Worm (Caenorhabditis elegans): ENCODE data around the gene fbxa-105.

- TF ChIP-seq ztf-4 (tag; optimal IDR thresholded peaks at IDR 0.05) (no peak), nhr-76 (tag; optimal IDR thresholded peaks at IDR 0.05) (no peak), nhr-25 (tag; optimal IDR thresholded peaks at IDR 0.05) (peak; percentile 14), ceh-28 (tag; optimal IDR thresholded peaks at IDR 0.05) (no peak), lin-15B (tag; optimal IDR thresholded peaks at IDR 0.05) (no peak)
Measured at ce11 chrV:7435376-7436204, 43.8 kb upstream of the fbxa-105 start, which contains the start of the genes ddo-2 and F25E5.8.
